Worm (Caenorhabditis elegans) whole organism, L2 larva: Measurements from ENCODE around the gene F32A5.8.

ENCODE experiments used
- R02D3.7 ChIP-seq: fragments of 150-350 bp; optimal IDR thresholded peaks from 2 replicates; lab custom pipeline; 2014; ENCODE audit warnings: missing biosample characterization, missing genetic modification characterization
- alr-1 ChIP-seq: fragments of 150-350 bp; optimal IDR thresholded peaks from 2 replicates; lab custom pipeline; 2014; ENCODE audit warnings: missing biosample characterization, missing genetic modification characterization

DNA sequence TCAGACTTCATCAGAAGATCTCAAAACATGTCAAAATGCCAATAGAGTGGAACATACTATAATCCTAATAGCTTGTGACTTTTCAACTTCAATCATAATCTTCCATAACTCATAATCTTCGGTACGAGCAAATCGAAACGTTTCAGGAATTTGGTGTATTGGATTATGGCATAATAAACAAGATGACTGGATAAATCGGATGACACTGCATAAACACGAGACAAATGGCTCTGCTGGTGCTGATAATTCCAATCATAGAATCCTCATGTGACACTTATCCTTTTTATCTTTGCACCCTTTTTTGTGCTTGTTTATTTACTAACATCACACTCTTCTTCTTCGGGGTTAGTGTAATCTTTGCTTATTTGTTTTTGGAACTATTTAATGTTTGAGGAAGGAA lies 27.2 kb downstream of the F32A5.8 start:
- no peak for TF ChIP-seq alr-1 (tag; lab: Kevin White, UChicago)
- TF ChIP-seq R02D3.7 (tag; lab: Kevin White, UChicago), result no peak
